Fruit fly (Drosophila melanogaster) whole organism: ENCODE measurements around the gene CG32544.

Experiments used
- CG8478 ChIP-seq: fragments of >200 bp; optimal IDR thresholded peaks from 2 replicates; lab custom pipeline; 2018; ENCODE audit warnings: inconsistent platforms
- Dll ChIP-seq: fragments of >200 bp; optimal IDR thresholded peaks from 2 replicates; lab custom pipeline; 2017
- EcR ChIP-seq, 2 experiments: fragments of >200 bp; optimal IDR thresholded peaks; 2 replicates each; lab custom pipeline; 2017; ENCODE audit warnings: missing biosample characterization in 2 of 2, missing genetic modification characterization in 2 of 2, missing genetic modification reagents in 2 of 2
- psq ChIP-seq: fragments of >200 bp; optimal IDR thresholded peaks from 2 replicates; lab custom pipeline; 2017
- usp ChIP-seq: fragments of >200 bp; optimal IDR thresholded peaks from 2 replicates; lab custom pipeline; 2017; ENCODE audit warnings: missing biosample characterization, missing genetic modification characterization, mixed read lengths

DNA sequence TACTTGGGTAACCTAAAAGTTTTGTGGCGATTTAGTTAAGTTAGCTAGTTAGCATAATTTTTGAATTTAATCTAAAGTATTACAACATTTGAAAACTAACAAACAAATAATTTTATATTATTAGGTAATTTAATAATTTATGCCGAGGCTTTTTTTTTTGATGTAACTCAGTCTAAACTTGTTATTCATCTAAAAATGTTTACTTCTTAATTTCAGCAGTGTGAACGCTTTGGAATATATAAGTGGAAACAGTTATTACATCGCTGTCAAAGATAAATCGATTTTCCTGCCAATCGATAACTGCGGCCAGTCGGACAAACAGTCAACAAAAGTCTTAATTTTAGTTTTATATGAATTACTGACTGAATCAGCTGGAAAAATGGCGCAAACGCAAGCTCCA, 2.2 kb upstream of the CG32544 start, which contains the start of gene Usp39:
- TF ChIP-seq usp (no peak), CG8478 (lab: Kevin White, UChicago) (no peak), Dll (lab: Kevin White, UChicago) (no peak), psq (lab: Kevin White, UChicago) (no peak), EcR (GFP tag; optimal IDR thresholded peaks at IDR 0.05; lab: Kevin White, UChicago) (no peak)
